Worm (Caenorhabditis elegans): ENCODE data around the gene nipa-1.

ce11 chrIII:3142078-3142477 is 15.2 kb upstream of the nipa-1 start:
- TF ChIP-seq skn-1 (tag; optimal IDR thresholded peaks at IDR 0.05) (no peak), ama-1 (optimal IDR thresholded peaks at IDR 0.05) (no peak), hpl-2 (GFP tag; optimal IDR thresholded peaks at IDR 0.05) (no peak), pqm-1 (tag; optimal IDR thresholded peaks at IDR 0.05) (no peak)

Measured in whole organism, L1 larva.